Worm (Caenorhabditis elegans): Measurements from ENCODE around the gene F16G10.10.

DNA sequence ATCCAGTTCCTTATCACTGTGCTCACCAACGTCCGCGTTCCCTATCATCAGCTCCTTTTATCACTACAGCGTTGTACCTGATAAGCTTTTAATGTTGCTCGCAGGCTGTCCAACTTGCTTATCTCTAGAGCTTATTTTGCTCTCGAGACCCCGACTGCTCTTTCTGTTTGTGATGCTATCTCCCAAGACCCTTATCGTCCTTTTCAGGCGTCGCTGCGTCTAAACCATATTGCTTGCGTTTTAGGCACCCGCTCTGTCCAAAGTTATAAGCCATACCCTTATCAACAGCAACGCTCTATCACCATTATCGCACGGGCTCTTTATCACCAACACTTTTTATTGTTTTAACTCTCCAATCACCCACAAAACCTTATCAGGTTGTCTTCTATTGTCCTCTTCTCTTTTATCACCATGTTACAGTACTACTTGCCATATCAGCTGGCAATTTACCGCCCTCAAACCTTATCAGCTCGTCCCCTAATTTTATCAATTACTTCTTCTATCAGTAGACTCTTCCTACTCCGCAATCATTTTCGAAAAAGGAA, 12.2 kb downstream of the F16G10.10 start:
- TF ChIP-seq dao-5 (tag; optimal IDR thresholded peaks at IDR 0.05) (no peak), him-1 (tag; optimal IDR thresholded peaks at IDR 0.05) (no peak), W03F9.2 (tag; optimal IDR thresholded peaks at IDR 0.05) (peak; percentile 18)
